Worm (Caenorhabditis elegans): Measurements from ENCODE around the gene sir-2.2.

DNA sequence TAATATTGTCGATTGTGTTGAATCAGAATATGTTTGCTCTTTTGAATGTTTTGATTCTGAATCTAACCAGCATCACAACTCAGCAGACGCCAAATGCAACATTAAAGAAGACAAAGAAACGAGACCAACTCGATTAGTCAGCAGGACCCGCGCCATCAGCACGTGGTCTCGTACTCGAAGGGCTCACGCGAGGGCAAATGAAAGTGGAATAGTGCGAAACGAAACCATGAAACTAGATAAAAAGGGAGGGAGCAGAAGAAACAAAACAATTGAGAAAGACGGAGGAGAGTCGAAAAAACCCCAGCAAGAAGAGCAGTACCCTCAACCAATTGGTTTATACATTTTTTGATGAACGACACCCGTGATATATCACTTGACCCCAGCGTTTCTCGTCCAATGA is 9.1 kb downstream of the sir-2.2 start:
- TF ChIP-seq F49E8.2 (tag; optimal IDR thresholded peaks at IDR 0.05; ENCODE audit: insufficient read depth) (no peak), unc-62 (GFP tag; optimal IDR thresholded peaks at IDR 0.05) (no peak), pha-4 (tag; optimal IDR thresholded peaks at IDR 0.05) (no peak), F39B2.1 (GFP tag; IDR thresholded peaks at IDR 0.05) (no peak), attf-3 (GFP tag; conservative IDR thresholded peaks at IDR 0.05) (no peak)

Data from whole organism, young adult.